Fruit fly (Drosophila melanogaster) whole organism, embryonic: Measurements from ENCODE around the gene cac.

Experiments used
- Ada2b ChIP-seq: fragments of 200-800 bp; sonication (Bioruptor generic); IDR thresholded peaks from 2 replicates; pipeline ENCODE4 v1.3.6; 2022; ENCODE audit warnings: missing biosample characterization, missing genetic modification characterization
- Adf1 ChIP-seq: fragments of 200-800 bp; sonication (Bioruptor generic); IDR thresholded peaks from 2 replicates; pipeline ENCODE4 v1.3.6; 2022; ENCODE audit warnings: missing biosample characterization, missing genetic modification characterization
- Atf-2 ChIP-seq: fragments of 200-800 bp; sonication (Bioruptor generic); optimal IDR thresholded peaks from 2 replicates; lab custom pipeline; 2016; ENCODE audit warnings: missing biosample characterization, missing genetic modification characterization
- CG10543 ChIP-seq: fragments of 200-800 bp; sonication (Bioruptor generic); optimal IDR thresholded peaks from 3 replicates; lab custom pipeline; 2017; ENCODE audit warnings: missing biosample characterization, mild to moderate bottlenecking, missing genetic modification characterization, moderate library complexity
- CG10565 ChIP-seq: fragments of 200-800 bp; sonication (Bioruptor generic); optimal IDR thresholded peaks from 3 replicates; lab custom pipeline; 2016; ENCODE audit warnings: missing biosample characterization, mild to moderate bottlenecking, missing genetic modification characterization
- CG12155 ChIP-seq: fragments of 200-800 bp; sonication (Bioruptor generic); optimal IDR thresholded peaks from 3 replicates; lab custom pipeline; 2016; ENCODE audit warnings: missing biosample characterization, missing genetic modification characterization
- CG12744 ChIP-seq: fragments of 200-800 bp; sonication (Bioruptor generic); optimal IDR thresholded peaks from 2 replicates; lab custom pipeline; 2016; ENCODE audit warnings: missing biosample characterization, missing genetic modification characterization
- CG13123 ChIP-seq: fragments of 200-800 bp; sonication (Bioruptor generic); optimal IDR thresholded peaks from 2 replicates; lab custom pipeline; 2016; ENCODE audit warnings: missing biosample characterization, missing genetic modification characterization
- CG13287 ChIP-seq: fragments of 200-800 bp; sonication (Bioruptor generic); IDR thresholded peaks from 2 replicates; pipeline ENCODE4 v1.3.6; 2022; ENCODE audit warnings: missing biosample characterization, missing genetic modification characterization; ENCODE audit not compliant: partially characterized antibody
- CG13775 ChIP-seq: fragments of 200-800 bp; sonication (Bioruptor generic); optimal IDR thresholded peaks from 3 replicates; lab custom pipeline; 2017; ENCODE audit warnings: missing biosample characterization, mild to moderate bottlenecking, missing genetic modification characterization
- CG13894 ChIP-seq: fragments of 200-800 bp; sonication (Bioruptor generic); optimal IDR thresholded peaks from 3 replicates; lab custom pipeline; 2018; ENCODE audit warnings: missing biosample characterization, mild to moderate bottlenecking, missing genetic modification characterization, moderate library complexity
- CG15269 ChIP-seq: fragments of 200-800 bp; sonication (Bioruptor generic); optimal IDR thresholded peaks from 2 replicates; lab custom pipeline; 2018; ENCODE audit warnings: missing biosample characterization, mild to moderate bottlenecking, missing genetic modification characterization, moderate library complexity
- CG15696 ChIP-seq: fragments of 200-800 bp; sonication (Bioruptor generic); optimal IDR thresholded peaks from 2 replicates; lab custom pipeline; 2019; ENCODE audit warnings: missing biosample characterization, mild to moderate bottlenecking, missing genetic modification characterization, moderate library complexity
- CG16779 ChIP-seq: fragments of 200-800 bp; sonication (Bioruptor generic); IDR thresholded peaks from 2 replicates; pipeline ENCODE4 v1.3.6; 2022; ENCODE audit warnings: missing biosample characterization, missing genetic modification characterization
- CG18764 ChIP-seq: fragments of 200-800 bp; sonication (Bioruptor generic); optimal IDR thresholded peaks from 3 replicates; lab custom pipeline; 2016; ENCODE audit warnings: missing biosample characterization, missing genetic modification characterization
- CG2129 ChIP-seq: fragments of 200-800 bp; sonication (Bioruptor generic); IDR thresholded peaks from 2 replicates; pipeline ENCODE4 v1.3.6; 2022; ENCODE audit warnings: missing biosample characterization, missing genetic modification characterization; ENCODE audit not compliant: partially characterized antibody
- CG32772 ChIP-seq: fragments of 200-800 bp; sonication (Bioruptor generic); IDR thresholded peaks from 2 replicates; pipeline ENCODE4 v1.3.6; 2022; ENCODE audit warnings: missing biosample characterization, missing genetic modification characterization
- CG3281 ChIP-seq: fragments of 200-800 bp; sonication (Bioruptor generic); optimal IDR thresholded peaks from 3 replicates; lab custom pipeline; 2017; ENCODE audit warnings: missing biosample characterization, mild to moderate bottlenecking, missing genetic modification characterization
- CG34224 ChIP-seq: fragments of 200-800 bp; sonication (Bioruptor generic); IDR thresholded peaks from 3 replicates; pipeline ENCODE4 v1.3.6; 2022; ENCODE audit warnings: missing biosample characterization, missing genetic modification characterization; ENCODE audit not compliant: partially characterized antibody
- CG3995 ChIP-seq: fragments of 200-800 bp; sonication (Bioruptor generic); optimal IDR thresholded peaks from 3 replicates; lab custom pipeline; 2016; ENCODE audit warnings: missing biosample characterization, missing genetic modification characterization
- CG4854 ChIP-seq: fragments of 200-800 bp; sonication (Bioruptor generic); optimal IDR thresholded peaks from 2 replicates; lab custom pipeline; 2016; ENCODE audit warnings: missing biosample characterization, missing genetic modification characterization, inconsistent platforms
- CG7928 ChIP-seq: fragments of 200-800 bp; sonication (Bioruptor generic); optimal IDR thresholded peaks from 2 replicates; lab custom pipeline; 2017; ENCODE audit warnings: missing biosample characterization, mild to moderate bottlenecking, missing genetic modification characterization
- CHES-1-like ChIP-seq: fragments of 200-800 bp; sonication (Bioruptor generic); optimal IDR thresholded peaks from 2 replicates; lab custom pipeline; 2016; ENCODE audit warnings: missing biosample characterization, missing genetic modification characterization
- Fer1 ChIP-seq: fragments of 200-800 bp; sonication (Bioruptor generic); optimal IDR thresholded peaks from 2 replicates; lab custom pipeline; 2017; ENCODE audit warnings: missing biosample characterization, mild to moderate bottlenecking, missing genetic modification characterization
- H15 ChIP-seq: fragments of 200-800 bp; sonication (Bioruptor generic); IDR thresholded peaks from 3 replicates; pipeline ENCODE4 v1.3.6; 2022; ENCODE audit warnings: missing biosample characterization, missing genetic modification characterization
- Jarid2 ChIP-seq: fragments of 200-800 bp; sonication (Bioruptor generic); optimal IDR thresholded peaks from 3 replicates; lab custom pipeline; 2017; ENCODE audit warnings: mild to moderate bottlenecking, missing biosample characterization, missing genetic modification reagents, missing genetic modification characterization
- Meics ChIP-seq: fragments of 200-800 bp; sonication (Bioruptor generic); optimal IDR thresholded peaks from 2 replicates; lab custom pipeline; 2017; ENCODE audit warnings: missing biosample characterization, mild to moderate bottlenecking, missing genetic modification characterization
- Oaz ChIP-seq: fragments of 200-800 bp; sonication (Bioruptor generic); IDR thresholded peaks from 2 replicates; pipeline ENCODE4 v1.3.6; 2022; ENCODE audit warnings: missing biosample characterization, missing genetic modification characterization
- Pdp1 ChIP-seq, 2 experiments: fragments of 200-800 bp; sonication (Bioruptor generic); optimal IDR thresholded peaks; 3 replicates each; lab custom pipeline; 2016; ENCODE audit warnings: missing biosample characterization in 2 of 2, missing genetic modification characterization in 2 of 2, mild to moderate bottlenecking in 1 of 2, moderate library complexity in 1 of 2
- Spps ChIP-seq: fragments of 200-800 bp; sonication (Bioruptor generic); optimal IDR thresholded peaks from 2 replicates; lab custom pipeline; 2018; ENCODE audit warnings: missing biosample characterization, mild to moderate bottlenecking, missing genetic modification characterization
- al ChIP-seq: fragments of 200-800 bp; sonication (Bioruptor generic); IDR thresholded peaks from 2 replicates; pipeline ENCODE4 v1.3.6; 2022; ENCODE audit warnings: missing biosample characterization, missing genetic modification characterization
- ara ChIP-seq: fragments of 200-800 bp; sonication (Bioruptor generic); IDR thresholded peaks from 2 replicates; pipeline ENCODE4 v1.3.6; 2022; ENCODE audit warnings: missing biosample characterization, missing genetic modification characterization
- bsh ChIP-seq, 2 experiments: fragments of 200-800 bp; sonication (Bioruptor generic); optimal IDR thresholded peaks; 2 replicates each; lab custom pipeline; 2017 to 2018; ENCODE audit warnings: mild to moderate bottlenecking in 2 of 2, missing biosample characterization in 2 of 2, missing genetic modification characterization in 2 of 2, moderate library complexity in 1 of 2
- chinmo ChIP-seq: fragments of 200-800 bp; sonication (Bioruptor generic); IDR thresholded peaks from 4 replicates; pipeline ENCODE4 v1.3.6; 2022; ENCODE audit warnings: missing biosample characterization, missing genetic modification characterization; ENCODE audit not compliant: partially characterized antibody
- chn ChIP-seq: fragments of 200-800 bp; sonication (Bioruptor generic); optimal IDR thresholded peaks from 2 replicates; lab custom pipeline; 2016; ENCODE audit warnings: missing biosample characterization, missing genetic modification characterization
- dm ChIP-seq: fragments of 200-800 bp; sonication (Bioruptor generic); optimal IDR thresholded peaks from 3 replicates; lab custom pipeline; 2016; ENCODE audit warnings: missing biosample characterization, missing genetic modification characterization
- emc ChIP-seq: fragments of 200-800 bp; sonication (Bioruptor generic); optimal IDR thresholded peaks from 2 replicates; lab custom pipeline; 2016; ENCODE audit warnings: missing biosample characterization, missing genetic modification characterization
- esg ChIP-seq: fragments of 200-800 bp; sonication (Bioruptor generic); conservative IDR thresholded peaks from 2 replicates; pipeline ENCODE4 v1.3.6; 2022; ENCODE audit warnings: missing biosample characterization, missing genetic modification characterization
- her ChIP-seq: fragments of 200-800 bp; sonication (Bioruptor generic); optimal IDR thresholded peaks from 2 replicates; lab custom pipeline; 2016; ENCODE audit warnings: missing biosample characterization, missing genetic modification characterization
- ken ChIP-seq: fragments of 200-800 bp; sonication (Bioruptor generic); IDR thresholded peaks from 3 replicates; pipeline ENCODE4 v1.3.6; 2022; ENCODE audit warnings: missing biosample characterization, missing genetic modification characterization
- mld ChIP-seq: fragments of 200-800 bp; sonication (Bioruptor generic); IDR thresholded peaks from 3 replicates; pipeline ENCODE4 v1.3.6; 2022; ENCODE audit warnings: missing biosample characterization, missing genetic modification characterization; ENCODE audit not compliant: partially characterized antibody
- nmo ChIP-seq: fragments of 200-800 bp; sonication (Bioruptor generic); optimal IDR thresholded peaks from 2 replicates; lab custom pipeline; 2018; ENCODE audit warnings: missing biosample characterization, mild to moderate bottlenecking, missing genetic modification characterization, moderate library complexity
- nom ChIP-seq: fragments of 200-800 bp; sonication (Bioruptor generic); optimal IDR thresholded peaks from 2 replicates; lab custom pipeline; 2017; ENCODE audit warnings: missing biosample characterization, missing genetic modification characterization, mild to moderate bottlenecking, moderate library complexity, missing genetic modification reagents
- odd ChIP-seq: fragments of 200-800 bp; sonication (Bioruptor generic); optimal IDR thresholded peaks from 2 replicates; lab custom pipeline; 2017; ENCODE audit warnings: missing biosample characterization, mild to moderate bottlenecking, missing genetic modification characterization
- otp ChIP-seq: fragments of 200-800 bp; sonication (Bioruptor generic); IDR thresholded peaks from 3 replicates; pipeline ENCODE4, ENCODE4 v1.3.6; 2022; ENCODE audit warnings: missing biosample characterization, missing genetic modification characterization
- p53 ChIP-seq: fragments of 200-800 bp; sonication (Bioruptor generic); optimal IDR thresholded peaks from 2 replicates; lab custom pipeline; 2016; ENCODE audit warnings: missing biosample characterization, missing genetic modification characterization
- pan ChIP-seq, 4 experiments: fragments of >200 bp in 3 of 4; fragments of 200-800 bp in 1 of 4; sonication (Bioruptor generic) in 1 of 4; optimal IDR thresholded peaks in 3 of 4; IDR thresholded peaks in 1 of 4; 2 replicates each; pipeline versions ENCODE4 v1.3.6 to Lab custom; 2017 to 2022; ENCODE audit warnings: missing biosample characterization in 2 of 4, missing genetic modification characterization in 2 of 4, mixed read lengths in 1 of 4
- shn ChIP-seq: fragments of 200-800 bp; sonication (Bioruptor generic); optimal IDR thresholded peaks from 3 replicates; lab custom pipeline; 2016; ENCODE audit warnings: missing biosample characterization, missing genetic modification characterization
- tap ChIP-seq: fragments of 200-800 bp; optimal IDR thresholded peaks from 3 replicates; lab custom pipeline; 2019; ENCODE audit warnings: missing biosample characterization, mild to moderate bottlenecking, missing genetic modification characterization, moderate library complexity
- tll ChIP-seq, 2 experiments: fragments of 200-800 bp in 1 of 2; fragments of >200 bp in 1 of 2; sonication (Bioruptor generic) in 1 of 2; optimal IDR thresholded peaks; 2 replicates each; lab custom pipeline; 2017 to 2019; ENCODE audit warnings: missing biosample characterization in 2 of 2, missing genetic modification characterization in 2 of 2, mild to moderate bottlenecking in 1 of 2, moderate library complexity in 1 of 2
- vfl ChIP-seq: fragments of 200-800 bp; sonication (Bioruptor generic); optimal IDR thresholded peaks from 2 replicates; lab custom pipeline; 2016; ENCODE audit warnings: missing biosample characterization, missing genetic modification characterization

cac gene

DNA sequence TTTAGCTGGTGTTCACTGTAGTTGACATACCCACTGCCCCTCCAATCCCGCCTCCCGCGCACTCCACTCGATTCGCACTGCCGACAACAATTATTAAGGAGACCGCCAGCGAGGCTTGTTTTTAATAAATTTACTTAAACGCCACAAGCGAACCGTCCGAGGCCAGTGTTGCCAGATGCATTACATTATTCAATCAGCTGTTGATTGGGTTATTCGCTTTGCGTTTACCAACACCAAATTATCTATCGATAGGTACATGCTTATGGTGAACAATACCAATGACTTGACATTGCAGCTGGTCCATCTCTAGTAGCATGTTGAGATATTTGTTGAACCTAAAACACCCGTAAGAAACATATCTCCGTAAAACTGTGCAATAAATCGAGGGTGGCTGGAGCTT, 97.9 kb downstream of the cac start, which contains the start of the genes CG10353 and SelG (continued):
- TF ChIP-seq bsh (GFP tag; optimal IDR thresholded peaks at IDR 0.05; lab: Kevin White, UChicago) (no peak), CG32772 (GFP tag; lab: Robert Waterston, UW) (no peak), pan (optimal IDR thresholded peaks at IDR 0.05; lab: Kevin White, UChicago) (no peak), pan (GFP tag; optimal IDR thresholded peaks at IDR 0.05 in 1 of 2, IDR thresholded peaks at IDR 0.05 in 1 of 2) (peak in 1 of 2 experiments; percentile 21), CG10543 (peak; percentile 55), ara (GFP tag; lab: Robert Waterston, UW) (no peak), tll (GFP tag; optimal IDR thresholded peaks at IDR 0.05; lab: Kevin White, UChicago) (peak in 1 of 2 experiments; percentile 36), CG18764 (GFP tag; lab: Kevin White, UChicago) (peak; percentile 27), CG13123 (GFP tag; lab: Kevin White, UChicago) (no peak), CG12744 (GFP tag; lab: Kevin White, UChicago) (no peak), CG3995 (GFP tag; lab: Kevin White, UChicago) (peak; percentile 76), ken (GFP tag; lab: Robert Waterston, UW) (no peak), CG3281 (peak; percentile 24), CHES-1-like (GFP tag; lab: Kevin White, UChicago) (peak; percentile 70), Jarid2 (GFP tag; lab: Kevin White, UChicago) (peak; percentile 14), nmo (GFP tag; lab: Kevin White, UChicago) (peak; percentile 39), tap (tag; lab: Kevin White, UChicago) (no peak), Adf1 (GFP tag; lab: Robert Waterston, UW) (no peak), her (GFP tag; lab: Kevin White, UChicago) (peak; percentile 57), CG16779 (GFP tag; lab: Robert Waterston, UW) (peak; percentile 38; the same call in 1 of the 2 replicates), H15 (GFP tag; lab: Robert Waterston, UW) (no peak), Oaz (no peak), CG12155 (GFP tag; lab: Kevin White, UChicago) (peak; percentile 33), al (no peak), shn (GFP tag; lab: Kevin White, UChicago) (no peak), CG4854 (GFP tag; lab: Kevin White, UChicago) (no peak), p53 (GFP tag; lab: Kevin White, UChicago) (peak; percentile 27), emc (GFP tag; lab: Kevin White, UChicago) (no peak), chinmo (peak; percentile 74; the same call in 2 of the 4 replicates), Pdp1 (GFP tag; optimal IDR thresholded peaks at IDR 0.05; lab: Kevin White, UChicago) (peak; percentile 30 to 77), CG2129 (GFP tag; lab: Robert Waterston, UW) (peak; percentile 52), mld (peak; percentile 45; the same call in 1 of the 3 replicates), vfl (GFP tag; lab: Kevin White, UChicago) (peak; percentile 49), dm (GFP tag; lab: Kevin White, UChicago) (peak; percentile 65), CG13287 (GFP tag; lab: Robert Waterston, UW) (peak; percentile 90), CG15696 (tag; lab: Kevin White, UChicago) (no peak), esg (GFP tag; lab: Robert Waterston, UW) (no peak), Atf-2 (GFP tag; lab: Kevin White, UChicago) (no peak), CG7928 (GFP tag; lab: Kevin White, UChicago) (no peak)

DNA sequence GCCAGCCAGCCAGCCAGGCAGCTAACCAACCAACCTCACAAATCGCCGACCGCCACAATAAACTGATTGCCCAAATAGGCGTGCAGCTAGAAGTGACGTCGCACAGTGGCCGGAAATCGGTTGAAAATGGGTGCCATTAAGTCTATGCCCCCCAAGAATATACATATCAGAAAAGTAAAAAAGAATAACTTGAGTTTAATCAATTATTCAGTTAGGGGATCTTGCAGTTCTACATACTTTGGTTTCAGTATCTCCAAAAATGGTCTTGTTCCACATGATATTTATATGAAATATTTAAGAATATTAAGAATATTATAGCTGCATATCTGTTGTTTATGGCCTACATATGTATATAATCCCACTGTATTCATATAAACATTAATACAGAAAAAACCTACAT, 99.5 kb downstream of the cac start:
- TF ChIP-seq otp (no peak), odd (GFP tag; lab: Kevin White, UChicago) (peak; percentile 30), chn (GFP tag; lab: Kevin White, UChicago) (no peak), Ada2b (GFP tag; lab: Robert Waterston, UW) (peak; percentile 26; the same call in 1 of the 2 replicates), CG15269 (tag; lab: Kevin White, UChicago) (peak; percentile 78), nom (GFP tag; lab: Kevin White, UChicago) (no peak), Spps (tag; lab: Kevin White, UChicago) (no peak), CG34224 (GFP tag; lab: Robert Waterston, UW) (peak; percentile 30; the same call in 1 of the 3 replicates), CG13894 (tag; lab: Kevin White, UChicago) (peak; percentile 7), CG10565 (GFP tag; lab: Kevin White, UChicago) (no peak), Fer1 (GFP tag; lab: Kevin White, UChicago) (peak; percentile 50), CG13775 (peak; percentile 26), Meics (GFP tag; lab: Kevin White, UChicago) (peak; percentile 62)
